Fruit fly (Drosophila melanogaster): ENCODE results near the gene CG15743.
A peak's percentile ranks its signal among the peaks of the same experiment; 100 is the strongest.

The CG15743 gene

dm6 chrX:13276713-13277112, 8.8 kb upstream of the CG15743 start (continued):
- TF ChIP-seq klu (GFP tag; IDR thresholded peaks at IDR 0.05) (peak; percentile 65; the same call in 1 of the 2 replicates), HmgZ (tag; optimal IDR thresholded peaks at IDR 0.05) (peak; percentile 54), cwo (GFP tag; optimal IDR thresholded peaks at IDR 0.05) (peak; percentile 85), Blimp-1 (GFP tag; optimal IDR thresholded peaks at IDR 0.05) (peak; percentile 64), cas (GFP tag; IDR thresholded peaks at IDR 0.05) (peak; percentile 57; the same call in 1 of the 2 replicates), gce (GFP tag; IDR thresholded peaks at IDR 0.05) (peak; percentile 56; the same call in 1 of the 3 replicates), CG18262 (tag; optimal IDR thresholded peaks at IDR 0.05) (peak; percentile 72), CG34224 (GFP tag; IDR thresholded peaks at IDR 0.05; ENCODE audit: partially characterized antibody) (no peak), CG8388 (GFP tag; optimal IDR thresholded peaks at IDR 0.05) (peak; percentile 52), gsb-n (tag; optimal IDR thresholded peaks at IDR 0.05) (peak; percentile 29), dimm (GFP tag; IDR thresholded peaks at IDR 0.05) (peak; percentile 40; the same call in 1 of the 2 replicates), CG12769 (tag; optimal IDR thresholded peaks at IDR 0.05) (peak; percentile 63), CG17802 (tag; optimal IDR thresholded peaks at IDR 0.05) (no peak), vfl (GFP tag; optimal IDR thresholded peaks at IDR 0.05) (no peak), seq (GFP tag; IDR thresholded peaks at IDR 0.05) (peak; percentile 58; the same call in 1 of the 2 replicates), Nf-YB (GFP tag; optimal IDR thresholded peaks at IDR 0.05) (peak; percentile 57), CG4328 (GFP tag; optimal IDR thresholded peaks at IDR 0.05) (peak; percentile 7), ato (GFP tag; IDR thresholded peaks at IDR 0.05; ENCODE audit: partially characterized antibody) (no peak), chm (GFP tag; IDR thresholded peaks at IDR 0.05) (peak; percentile 59; the same call in 1 of the 2 replicates), CG13424 (tag; optimal IDR thresholded peaks at IDR 0.05) (peak; percentile 74), CG10366 (GFP tag; IDR thresholded peaks at IDR 0.05) (peak; percentile 66), Kr (GFP tag; optimal IDR thresholded peaks at IDR 0.05) (no peak), E2f2 (GFP tag; IDR thresholded peaks at IDR 0.05) (peak; percentile 54; the same call in 1 of the 2 replicates), CG6683 (GFP tag; optimal IDR thresholded peaks at IDR 0.05) (peak; percentile 74), ATbp (GFP tag; optimal IDR thresholded peaks at IDR 0.05) (peak; percentile 57), fru (optimal IDR thresholded peaks at IDR 0.05) (no peak), da (GFP tag; optimal IDR thresholded peaks at IDR 0.05) (no peak), Adf1 (GFP tag; IDR thresholded peaks at IDR 0.05) (peak; percentile 71), Meics (GFP tag; optimal IDR thresholded peaks at IDR 0.05) (peak; percentile 89), CG1603 (tag; optimal IDR thresholded peaks at IDR 0.05) (peak; percentile 27), Abd-B (GFP tag; optimal IDR thresholded peaks at IDR 0.05) (peak; percentile 56), CG4707 (GFP tag; optimal IDR thresholded peaks at IDR 0.05) (no peak), CG12942 (GFP tag; optimal IDR thresholded peaks at IDR 0.05) (peak; percentile 36), D19A (tag; optimal IDR thresholded peaks at IDR 0.05) (peak; percentile 57), ac (GFP tag; optimal IDR thresholded peaks at IDR 0.05) (no peak), Asciz (GFP tag; optimal IDR thresholded peaks at IDR 0.05) (peak; percentile 14), CG4854 (GFP tag; optimal IDR thresholded peaks at IDR 0.05) (no peak), dan (GFP tag; IDR thresholded peaks at IDR 0.05) (no peak), GATAe (GFP tag; conservative IDR thresholded peaks at IDR 0.05) (peak; percentile 77; the same call in 1 of the 2 replicates), CG7839 (tag; optimal IDR thresholded peaks at IDR 0.05) (peak; percentile 87), CG1602 (GFP tag; optimal IDR thresholded peaks at IDR 0.05) (peak; percentile 58), ind (GFP tag; optimal IDR thresholded peaks at IDR 0.05) (peak; percentile 71), cato (GFP tag; optimal IDR thresholded peaks at IDR 0.05; ENCODE audit: borderline replicate concordance) (peak; percentile 3), her (GFP tag; optimal IDR thresholded peaks at IDR 0.05) (no peak), Ptx1 (GFP tag; IDR thresholded peaks at IDR 0.05) (peak; percentile 83), ken (GFP tag; IDR thresholded peaks at IDR 0.05) (0 out of 3 replicates have a peak, but pooled peaks have one; percentile 40), CG10654 (GFP tag; optimal IDR thresholded peaks at IDR 0.05) (peak; percentile 51), CG11247 (GFP tag; IDR thresholded peaks at IDR 0.05) (peak; percentile 80), CG12219 (GFP tag; optimal IDR thresholded peaks at IDR 0.05) (peak; percentile 63), CG1647 (GFP tag; optimal IDR thresholded peaks at IDR 0.05) (no peak)

Data from whole organism, embryonic.